Worm (Caenorhabditis elegans): ENCODE results near the gene abi-1.

DNA sequence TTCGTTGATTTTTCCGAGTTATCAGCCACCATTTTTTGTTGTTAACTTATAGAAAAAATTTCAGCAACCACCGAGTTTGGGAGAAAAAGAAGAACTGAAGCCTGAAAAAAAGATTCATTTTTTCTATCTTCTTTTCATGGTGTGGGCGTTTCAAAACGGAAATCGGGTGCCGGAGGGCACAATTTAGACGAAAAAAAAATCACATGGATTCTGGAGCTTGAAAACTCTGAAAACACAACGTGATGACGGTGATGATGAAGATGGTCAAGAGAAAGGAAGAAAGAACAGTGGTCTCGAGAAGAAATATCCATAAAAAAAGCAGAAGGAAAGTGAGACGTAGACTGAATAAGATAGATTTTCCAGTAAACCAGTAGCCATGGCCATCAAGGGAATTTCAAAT is 8.5 kb downstream of the abi-1 start, which contains the start of gene rcan-1:
- TF ChIP-seq ceh-28 (tag; optimal IDR thresholded peaks at IDR 0.05) (no peak), ztf-11 (tag; optimal IDR thresholded peaks at IDR 0.05) (no peak), mxl-3 (GFP tag; optimal IDR thresholded peaks at IDR 0.05) (no peak), ama-1 (optimal IDR thresholded peaks at IDR 0.05) (no peak), nhr-28 (tag; optimal IDR thresholded peaks at IDR 0.05) (no peak), lin-15B (tag; optimal IDR thresholded peaks at IDR 0.05) (no peak), pqm-1 (tag; optimal IDR thresholded peaks at IDR 0.05) (no peak), mep-1 (tag; optimal IDR thresholded peaks at IDR 0.05) (no peak), zag-1 (tag; optimal IDR thresholded peaks at IDR 0.05) (no peak), unc-130 (GFP tag; optimal IDR thresholded peaks at IDR 0.05) (no peak), duxl-1 (tag; optimal IDR thresholded peaks at IDR 0.05; ENCODE audit: poor library complexity) (no peak), pha-4 (GFP tag; IDR thresholded peaks at IDR 0.05) (no peak), pha-4 (tag; optimal IDR thresholded peaks at IDR 0.05) (no peak)
